Worm (Caenorhabditis elegans) whole organism, young adult: ENCODE measurements around the gene set-21.

Experiments used
- D2030.7 ChIP-seq: fragments of 200-800 bp; sonication (Bioruptor generic); IDR thresholded peaks from 2 replicates; pipeline ENCODE4 v1.3.6; 2022; ENCODE audit warnings: missing genetic modification reagents, missing genetic modification characterization, missing compliant biosample characterization
- F52B5.7 ChIP-seq: sonication (generic microtip); optimal IDR thresholded peaks from 2 replicates; lab custom pipeline; 2016; ENCODE audit warnings: mild to moderate bottlenecking, missing genetic modification characterization, missing compliant biosample characterization
- K12H6.12 ChIP-seq: fragments of 200-800 bp; sonication (Bioruptor generic); optimal IDR thresholded peaks from 2 replicates; lab custom pipeline; 2018; ENCODE audit warnings: mild to moderate bottlenecking, missing genetic modification characterization, missing compliant biosample characterization
- ama-1 ChIP-seq, 3 experiments: fragments of 150-350 bp in 1 of 3; sonication (generic microtip) in 2 of 3; optimal IDR thresholded peaks; 2 replicates each; lab custom pipeline; 2014 to 2018; ENCODE audit warnings: missing biosample characterization in 2 of 3, missing genetic modification characterization in 2 of 3, missing genetic modification reagents in 2 of 3
- aptf-3 ChIP-seq: fragments of 200-800 bp; sonication (Bioruptor generic); IDR thresholded peaks from 2 replicates; pipeline ENCODE4 v1.3.6; 2022; ENCODE audit warnings: missing genetic modification characterization, missing compliant biosample characterization
- ccch-3 ChIP-seq: fragments of 200-800 bp; sonication (Bioruptor generic); optimal IDR thresholded peaks from 2 replicates; lab custom pipeline; 2018; ENCODE audit warnings: mild to moderate bottlenecking, missing genetic modification characterization, missing compliant biosample characterization
- ceh-91 ChIP-seq: fragments of 200-800 bp; sonication (Bioruptor generic); IDR thresholded peaks from 2 replicates; pipeline ENCODE4 v1.3.6; 2022; ENCODE audit warnings: missing genetic modification reagents, missing genetic modification characterization, missing compliant biosample characterization
- pha-4 ChIP-seq: fragments of 150-350 bp; sonication (generic microtip); optimal IDR thresholded peaks from 2 replicates; lab custom pipeline; 2014; ENCODE audit warnings: missing biosample characterization, missing genetic modification reagents, missing genetic modification characterization
- snpc-4 ChIP-seq, 5 experiments: fragments of 150-350 bp in 1 of 5; sonication (generic microtip) in 4 of 5; optimal IDR thresholded peaks; 2 replicates each; lab custom pipeline; 2014 to 2018; ENCODE audit warnings: missing genetic modification characterization in 5 of 5, missing biosample characterization in 3 of 5, antibody characterized with exemption in 2 of 5, mild to moderate bottlenecking in 2 of 5, missing compliant biosample characterization in 2 of 5, missing genotype in 2 of 5, moderate library complexity in 2 of 5, missing genetic modification reagents in 1 of 5
- unc-130 ChIP-seq: sonication (generic microtip); optimal IDR thresholded peaks from 2 replicates; lab custom pipeline; 2016; ENCODE audit warnings: missing genetic modification reagents, missing genetic modification characterization, missing compliant biosample characterization
- zim-3 ChIP-seq: sonication (generic microtip); optimal IDR thresholded peaks from 2 replicates; lab custom pipeline; 2017; ENCODE audit warnings: mild to moderate bottlenecking, missing genetic modification characterization, moderate library complexity, missing compliant biosample characterization

- TF ChIP-seq aptf-3 (GFP tag; lab: Robert Waterston, UW), result no peak
- TF ChIP-seq ama-1 (optimal IDR thresholded peaks at IDR 0.05; lab: Kevin White, UChicago), result no peak
- no peak for TF ChIP-seq ama-1 (GFP tag; optimal IDR thresholded peaks at IDR 0.05; lab: Kevin White, UChicago)
- no peak for TF ChIP-seq D2030.7 (GFP tag; lab: Robert Waterston, UW)
- TF ChIP-seq ccch-3, result no peak
- no peak for TF ChIP-seq K12H6.12 (tag; lab: Kevin White, UChicago)
- TF ChIP-seq unc-130 (GFP tag; lab: Kevin White, UChicago), result no peak
- no peak for TF ChIP-seq pha-4 (tag; lab: Kevin White, UChicago)
- TF ChIP-seq snpc-4 (GFP tag; optimal IDR thresholded peaks at IDR 0.05; lab: Kevin White, UChicago), result no peak
- no peak for TF ChIP-seq snpc-4 (tag; optimal IDR thresholded peaks at IDR 0.05; lab: Kevin White, UChicago)
- no peak for TF ChIP-seq zim-3
- no peak for TF ChIP-seq F52B5.7
- TF ChIP-seq ceh-91 (GFP tag; lab: Robert Waterston, UW), result no peak
Observed at ce11 chrIV:4403870-4404269, 13.2 kb downstream of the set-21 start.
